Fruit fly (Drosophila melanogaster) whole organism, embryonic: Measurements from ENCODE around the gene CG7739.

Experiments
- Asciz ChIP-seq: fragments of 200-800 bp; sonication (Bioruptor generic); optimal IDR thresholded peaks from 2 replicates; lab custom pipeline; 2017; ENCODE audit warnings: missing biosample characterization, mild to moderate bottlenecking, missing genetic modification characterization, missing genetic modification reagents
- BEAF-32 ChIP-seq: fragments of 200-800 bp; sonication (Bioruptor generic); optimal IDR thresholded peaks from 3 replicates; lab custom pipeline; 2017; ENCODE audit warnings: missing biosample characterization, missing genetic modification characterization, mild to moderate bottlenecking, moderate library complexity, missing genetic modification reagents
- CG10274 ChIP-seq: fragments of 200-800 bp; sonication (Bioruptor generic); optimal IDR thresholded peaks from 3 replicates; lab custom pipeline; 2017; ENCODE audit warnings: missing biosample characterization, mild to moderate bottlenecking, missing genetic modification characterization
- CG10321 ChIP-seq: fragments of 200-800 bp; sonication (Bioruptor generic); IDR thresholded peaks from 2 replicates; pipeline ENCODE4 v1.3.6; 2022; ENCODE audit warnings: missing biosample characterization, missing genetic modification characterization
- CG10431 ChIP-seq: fragments of 200-800 bp; sonication (Bioruptor generic); optimal IDR thresholded peaks from 3 replicates; lab custom pipeline; 2018; ENCODE audit warnings: missing biosample characterization, mild to moderate bottlenecking, missing genetic modification characterization
- CG12299 ChIP-seq: fragments of 200-800 bp; sonication (Bioruptor generic); optimal IDR thresholded peaks from 2 replicates; lab custom pipeline; 2018; ENCODE audit warnings: missing biosample characterization, mild to moderate bottlenecking, missing genetic modification characterization
- CG13894 ChIP-seq: fragments of 200-800 bp; sonication (Bioruptor generic); optimal IDR thresholded peaks from 3 replicates; lab custom pipeline; 2018; ENCODE audit warnings: missing biosample characterization, mild to moderate bottlenecking, missing genetic modification characterization, moderate library complexity
- CG17612 ChIP-seq: fragments of 200-800 bp; sonication (Bioruptor generic); IDR thresholded peaks from 2 replicates; pipeline ENCODE4 v1.3.6; 2022; ENCODE audit warnings: missing biosample characterization, missing genetic modification characterization
- CG2120 ChIP-seq: fragments of 200-800 bp; sonication (Bioruptor generic); optimal IDR thresholded peaks from 3 replicates; lab custom pipeline; 2016; ENCODE audit warnings: missing biosample characterization, missing genetic modification characterization
- CG32532 ChIP-seq: fragments of 200-800 bp; sonication (Bioruptor generic); IDR thresholded peaks from 2 replicates; pipeline ENCODE4 v1.3.6; 2022; ENCODE audit warnings: missing biosample characterization, missing genetic modification characterization
- CG4328 ChIP-seq: fragments of 200-800 bp; sonication (Bioruptor generic); optimal IDR thresholded peaks from 3 replicates; lab custom pipeline; 2017; ENCODE audit warnings: missing biosample characterization, missing genetic modification reagents, missing genetic modification characterization
- CG6765 ChIP-seq: fragments of 200-800 bp; sonication (Bioruptor generic); optimal IDR thresholded peaks from 3 replicates; lab custom pipeline; 2017; ENCODE audit warnings: missing biosample characterization, mild to moderate bottlenecking, missing genetic modification characterization
- CG7963 ChIP-seq: fragments of 200-800 bp; sonication (Bioruptor generic); IDR thresholded peaks from 3 replicates; pipeline ENCODE4 v1.3.6; 2022; ENCODE audit warnings: missing biosample characterization, missing genetic modification characterization; ENCODE audit not compliant: partially characterized antibody
- CG8359 ChIP-seq: fragments of 200-800 bp; sonication (Bioruptor generic); optimal IDR thresholded peaks from 2 replicates; lab custom pipeline; 2017; ENCODE audit warnings: missing biosample characterization, mild to moderate bottlenecking, missing genetic modification characterization, borderline replicate concordance
- CG8478 ChIP-seq: fragments of >200 bp; optimal IDR thresholded peaks from 2 replicates; lab custom pipeline; 2018
- CG8944 ChIP-seq: fragments of 200-800 bp; sonication (Bioruptor generic); optimal IDR thresholded peaks from 3 replicates; lab custom pipeline; 2016; ENCODE audit warnings: missing biosample characterization, missing genetic modification characterization
- CG9727 ChIP-seq: fragments of 200-800 bp; sonication (Bioruptor generic); optimal IDR thresholded peaks from 3 replicates; lab custom pipeline; 2017; ENCODE audit warnings: missing biosample characterization, mild to moderate bottlenecking, missing genetic modification characterization
- Dip3 ChIP-seq: fragments of 200-800 bp; sonication (Bioruptor generic); optimal IDR thresholded peaks from 3 replicates; lab custom pipeline; 2016; ENCODE audit warnings: missing biosample characterization, missing genetic modification characterization
- Dp ChIP-seq: fragments of 200-800 bp; sonication (Bioruptor generic); optimal IDR thresholded peaks from 2 replicates; lab custom pipeline; 2018; ENCODE audit warnings: missing biosample characterization, mild to moderate bottlenecking, missing genetic modification characterization, moderate library complexity
- Drgx ChIP-seq: fragments of 200-800 bp; sonication (Bioruptor generic); IDR thresholded peaks from 2 replicates; pipeline ENCODE4 v1.3.6; 2022; ENCODE audit warnings: missing biosample characterization, missing genetic modification characterization
- Ets65A ChIP-seq: fragments of 200-800 bp; sonication (Bioruptor generic); peaks from one replicate; lab custom pipeline; 2016; ENCODE audit warnings: missing biosample characterization, missing genetic modification characterization
- Ets97D ChIP-seq: fragments of 200-800 bp; sonication (Bioruptor generic); optimal IDR thresholded peaks from 3 replicates; lab custom pipeline; 2016; ENCODE audit warnings: missing biosample characterization, missing genetic modification characterization
- Hr51 ChIP-seq, 2 experiments: fragments of 200-800 bp; sonication (Bioruptor generic); optimal IDR thresholded peaks; 2 replicates in 1 of 2; 3 replicates in 1 of 2; lab custom pipeline; 2016 to 2018; ENCODE audit warnings: missing biosample characterization in 2 of 2, missing genetic modification characterization in 2 of 2, mild to moderate bottlenecking in 1 of 2, moderate library complexity in 1 of 2
- Jarid2 ChIP-seq: fragments of 200-800 bp; sonication (Bioruptor generic); optimal IDR thresholded peaks from 3 replicates; lab custom pipeline; 2017; ENCODE audit warnings: mild to moderate bottlenecking, missing biosample characterization, missing genetic modification reagents, missing genetic modification characterization
- Oaz ChIP-seq: fragments of 200-800 bp; sonication (Bioruptor generic); IDR thresholded peaks from 2 replicates; pipeline ENCODE4 v1.3.6; 2022; ENCODE audit warnings: missing biosample characterization, missing genetic modification characterization
- Scr ChIP-seq: fragments of 200-800 bp; sonication (Bioruptor generic); IDR thresholded peaks from 2 replicates; pipeline ENCODE4 v1.3.6; 2022; ENCODE audit warnings: missing biosample characterization, missing genetic modification characterization; ENCODE audit not compliant: partially characterized antibody
- Taf1 ChIP-seq: fragments of 200-800 bp; sonication (Bioruptor generic); IDR thresholded peaks from 2 replicates; pipeline ENCODE4 v1.3.6; 2022; ENCODE audit warnings: missing biosample characterization, missing genetic modification characterization
- al ChIP-seq: fragments of 200-800 bp; sonication (Bioruptor generic); IDR thresholded peaks from 2 replicates; pipeline ENCODE4 v1.3.6; 2022; ENCODE audit warnings: missing biosample characterization, missing genetic modification characterization
- caup ChIP-seq: fragments of 200-800 bp; sonication (Bioruptor generic); optimal IDR thresholded peaks from 3 replicates; lab custom pipeline; 2017; ENCODE audit warnings: missing biosample characterization, mild to moderate bottlenecking, missing genetic modification characterization, moderate library complexity; ENCODE audit not compliant: severe bottlenecking
- corto ChIP-seq: fragments of 200-800 bp; sonication (Bioruptor generic); optimal IDR thresholded peaks from 2 replicates; lab custom pipeline; 2016; ENCODE audit warnings: missing biosample characterization, mild to moderate bottlenecking, missing genetic modification characterization, moderate library complexity
- dan ChIP-seq: fragments of 200-800 bp; sonication (Bioruptor generic); IDR thresholded peaks from 2 replicates; pipeline ENCODE4 v1.3.6; 2022; ENCODE audit warnings: missing biosample characterization, missing genetic modification characterization
- dmrt99B ChIP-seq: fragments of 200-800 bp; sonication (Bioruptor generic); optimal IDR thresholded peaks from 2 replicates; lab custom pipeline; 2018; ENCODE audit warnings: missing biosample characterization, mild to moderate bottlenecking, missing genetic modification characterization, moderate library complexity
- esg ChIP-seq: fragments of 200-800 bp; sonication (Bioruptor generic); conservative IDR thresholded peaks from 2 replicates; pipeline ENCODE4 v1.3.6; 2022; ENCODE audit warnings: missing biosample characterization, missing genetic modification characterization
- exex ChIP-seq: fragments of 200-800 bp; sonication (Bioruptor generic); optimal IDR thresholded peaks from 4 replicates; lab custom pipeline; 2018; ENCODE audit warnings: missing biosample characterization, mild to moderate bottlenecking, missing genetic modification characterization, moderate library complexity
- gce ChIP-seq: fragments of 200-800 bp; sonication (Bioruptor generic); IDR thresholded peaks from 3 replicates; pipeline ENCODE4 v1.3.6; 2022; ENCODE audit warnings: missing biosample characterization, missing genetic modification characterization
- gcm2 ChIP-seq: fragments of 200-800 bp; sonication (Bioruptor generic); optimal IDR thresholded peaks from 2 replicates; lab custom pipeline; 2016; ENCODE audit warnings: missing biosample characterization, missing genetic modification characterization
- gfzf ChIP-seq: fragments of 200-800 bp; sonication (Bioruptor generic); optimal IDR thresholded peaks from 2 replicates; lab custom pipeline; 2016; ENCODE audit warnings: missing biosample characterization, mild to moderate bottlenecking, missing genetic modification characterization, moderate library complexity
- gsb-n ChIP-seq: fragments of 200-800 bp; sonication (Bioruptor generic); optimal IDR thresholded peaks from 3 replicates; lab custom pipeline; 2018; ENCODE audit warnings: missing biosample characterization, mild to moderate bottlenecking, missing genetic modification characterization
- hbn ChIP-seq: fragments of 200-800 bp; sonication (Bioruptor generic); IDR thresholded peaks from 2 replicates; pipeline ENCODE4 v1.3.6; 2022; ENCODE audit warnings: missing biosample characterization, missing genetic modification characterization; ENCODE audit not compliant: partially characterized antibody
- ind ChIP-seq: fragments of 200-800 bp; sonication (Bioruptor generic); optimal IDR thresholded peaks from 3 replicates; lab custom pipeline; 2016; ENCODE audit warnings: missing biosample characterization, missing genetic modification characterization
- kah ChIP-seq: fragments of 200-800 bp; sonication (Bioruptor generic); optimal IDR thresholded peaks from 2 replicates; lab custom pipeline; 2018; ENCODE audit warnings: missing biosample characterization, mild to moderate bottlenecking, missing genetic modification characterization
- luna ChIP-seq: fragments of 200-800 bp; sonication (Bioruptor generic); optimal IDR thresholded peaks from 2 replicates; lab custom pipeline; 2016; ENCODE audit warnings: missing biosample characterization, missing genetic modification characterization
- nerfin-2 ChIP-seq: fragments of 200-800 bp; sonication (Bioruptor generic); IDR thresholded peaks from 2 replicates; pipeline ENCODE4 v1.3.6; 2022; ENCODE audit warnings: missing biosample characterization, missing genetic modification characterization; ENCODE audit not compliant: partially characterized antibody
- pros ChIP-seq: fragments of 200-800 bp; sonication (Bioruptor generic); optimal IDR thresholded peaks from 3 replicates; lab custom pipeline; 2019; ENCODE audit warnings: missing biosample characterization, mild to moderate bottlenecking, missing genetic modification characterization, moderate library complexity
- ranshi ChIP-seq: fragments of 200-800 bp; sonication (Bioruptor generic); IDR thresholded peaks from 2 replicates; pipeline ENCODE4 v1.3.6; 2022; ENCODE audit warnings: missing biosample characterization, missing genetic modification characterization
- row ChIP-seq: fragments of 200-800 bp; sonication (Bioruptor generic); IDR thresholded peaks from 3 replicates; pipeline ENCODE4 v1.3.6; 2022; ENCODE audit warnings: missing biosample characterization, missing genetic modification characterization
- sob ChIP-seq: fragments of 200-800 bp; sonication (Bioruptor generic); IDR thresholded peaks from 2 replicates; pipeline ENCODE4 v1.3.6; 2022; ENCODE audit warnings: missing biosample characterization, missing genetic modification characterization
- sug ChIP-seq: fragments of 200-800 bp; optimal IDR thresholded peaks from 2 replicates; lab custom pipeline; 2019; ENCODE audit warnings: missing biosample characterization, mild to moderate bottlenecking, missing genetic modification characterization, moderate library complexity
- usp ChIP-seq: fragments of >200 bp; optimal IDR thresholded peaks from 2 replicates; lab custom pipeline; 2017; ENCODE audit warnings: missing biosample characterization, missing genetic modification characterization
- vfl ChIP-seq: fragments of 200-800 bp; sonication (Bioruptor generic); optimal IDR thresholded peaks from 2 replicates; lab custom pipeline; 2016; ENCODE audit warnings: missing biosample characterization, missing genetic modification characterization
- zfh2 ChIP-seq: fragments of 200-800 bp; sonication (Bioruptor generic); optimal IDR thresholded peaks from 2 replicates; lab custom pipeline; 2016; ENCODE audit warnings: missing biosample characterization, missing genetic modification characterization

The CG7739 gene

DNA sequence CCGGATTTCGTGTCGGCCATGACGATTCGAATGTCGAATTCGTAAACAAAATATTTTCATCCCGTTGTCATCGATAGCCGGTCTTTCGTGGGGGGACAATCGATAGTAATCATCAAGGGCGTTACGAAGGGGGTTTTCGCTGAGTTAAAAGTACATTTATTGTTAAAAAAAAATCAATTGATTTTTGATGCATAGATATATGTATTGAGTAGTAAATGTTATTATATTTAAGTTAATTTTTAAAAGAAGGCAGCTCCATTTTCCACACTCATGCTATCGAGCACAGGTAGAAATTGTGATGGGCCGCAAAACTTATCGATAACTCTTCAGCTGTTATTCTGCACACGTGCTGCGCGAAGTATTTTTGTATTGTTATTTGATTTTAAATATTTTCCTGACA lies 17.6 kb upstream of the CG7739 start, which contains the start of the genes mrn and CG12301 (continued):
- TF ChIP-seq CG9727 (GFP tag; lab: Kevin White, UChicago) (peak; percentile 87), CG13894 (tag; lab: Kevin White, UChicago) (no peak), Ets65A (GFP tag; lab: Kevin White, UChicago) (peak; percentile 93), corto (GFP tag; lab: Kevin White, UChicago) (no peak), ranshi (GFP tag; lab: Robert Waterston, UW) (peak; percentile 78), CG4328 (GFP tag; lab: Kevin White, UChicago) (no peak), usp (GFP tag; lab: Kevin White, UChicago) (no peak), kah (GFP tag; lab: Kevin White, UChicago) (peak; percentile 69), zfh2 (GFP tag; lab: Kevin White, UChicago) (peak; percentile 78), exex (tag; lab: Kevin White, UChicago) (no peak), Dip3 (peak; percentile 70), CG8359 (GFP tag; lab: Kevin White, UChicago) (no peak), pros (GFP tag; lab: Kevin White, UChicago) (no peak), row (GFP tag; lab: Robert Waterston, UW) (peak; percentile 96), gce (peak; percentile 83; the same call in 2 of the 3 replicates), luna (GFP tag; lab: Kevin White, UChicago) (peak; percentile 20), CG2120 (GFP tag; lab: Kevin White, UChicago) (peak; percentile 91), al (GFP tag; lab: Robert Waterston, UW) (peak; percentile 94), CG17612 (GFP tag; lab: Robert Waterston, UW) (peak; percentile 83), Drgx (GFP tag; lab: Robert Waterston, UW) (peak; percentile 92), CG7963 (GFP tag; lab: Robert Waterston, UW) (peak; percentile 77), Ets97D (GFP tag; lab: Kevin White, UChicago) (peak; percentile 64), ind (peak; percentile 75), CG10431 (GFP tag; lab: Kevin White, UChicago) (no peak), Oaz (peak; percentile 52), CG10321 (GFP tag; lab: Robert Waterston, UW) (no peak), Scr (GFP tag; lab: Robert Waterston, UW) (peak; percentile 95), dan (GFP tag; lab: Robert Waterston, UW) (peak; percentile 51; the same call in 1 of the 2 replicates), gsb-n (tag; lab: Kevin White, UChicago) (no peak), caup (GFP tag; lab: Kevin White, UChicago) (no peak), sob (GFP tag; lab: Robert Waterston, UW) (peak; percentile 99), Hr51 (GFP tag; optimal IDR thresholded peaks at IDR 0.05; lab: Kevin White, UChicago) (peak in 1 of 2 experiments; percentile 67), BEAF-32 (peak; percentile 97), esg (GFP tag; lab: Robert Waterston, UW) (peak; percentile 71), gcm2 (GFP tag; lab: Kevin White, UChicago) (peak; percentile 49), gfzf (GFP tag; lab: Kevin White, UChicago) (peak; percentile 22), vfl (peak; percentile 79), CG12299 (tag; lab: Kevin White, UChicago) (peak; percentile 20), nerfin-2 (GFP tag; lab: Robert Waterston, UW) (peak; percentile 90), sug (tag; lab: Kevin White, UChicago) (no peak), CG8944 (GFP tag; lab: Kevin White, UChicago) (peak; percentile 22), CG6765 (GFP tag; lab: Kevin White, UChicago) (no peak), Dp (GFP tag; lab: Kevin White, UChicago) (peak; percentile 58), hbn (GFP tag; lab: Robert Waterston, UW) (peak; percentile 91), CG32532 (GFP tag; lab: Robert Waterston, UW) (peak; percentile 94), Jarid2 (GFP tag; lab: Kevin White, UChicago) (no peak), dmrt99B (tag; lab: Kevin White, UChicago) (no peak), Asciz (no peak), CG8478 (lab: Kevin White, UChicago) (no peak), Taf1 (GFP tag; lab: Robert Waterston, UW) (peak; percentile 84), CG10274 (GFP tag; lab: Kevin White, UChicago) (no peak)
